Worm (Caenorhabditis elegans): ENCODE results near the gene grl-31.

grl-31 gene

ce11 chrV:3587633-3588032 is 30.1 kb upstream of the grl-31 start (continued):
- TF ChIP-seq ceh-19 (GFP tag; optimal IDR thresholded peaks at IDR 0.05) (peak; percentile 49), unc-3 (GFP tag; conservative IDR thresholded peaks at IDR 0.05) (0 out of 2 replicates have a peak, but pooled peaks have one; percentile 38), unc-3 (tag; optimal IDR thresholded peaks at IDR 0.05) (peak; percentile 55), ceh-18 (tag; optimal IDR thresholded peaks at IDR 0.05) (peak; percentile 19), mec-3 (tag; optimal IDR thresholded peaks at IDR 0.05; ENCODE audit: borderline replicate concordance) (peak; percentile 13), rnt-1 (tag; optimal IDR thresholded peaks at IDR 0.05) (no peak), hlh-30 (tag; optimal IDR thresholded peaks at IDR 0.05; ENCODE audit: insufficient read depth) (no peak), ztf-16 (tag; optimal IDR thresholded peaks at IDR 0.05) (peak; percentile 15), pha-2 (tag; optimal IDR thresholded peaks at IDR 0.05) (peak; percentile 80), ceh-14 (tag; optimal IDR thresholded peaks at IDR 0.05) (peak; percentile 9), ceh-6 (GFP tag; optimal IDR thresholded peaks at IDR 0.05) (peak; percentile 39), ceh-22 (tag; optimal IDR thresholded peaks at IDR 0.05) (no peak), nhr-232 (tag; optimal IDR thresholded peaks at IDR 0.05) (peak; percentile 56), pqm-1 (tag; optimal IDR thresholded peaks at IDR 0.05) (no peak), hlh-8 (tag; optimal IDR thresholded peaks at IDR 0.05) (no peak), fkh-6 (tag; optimal IDR thresholded peaks at IDR 0.05) (peak; percentile 33), zip-5 (tag; optimal IDR thresholded peaks at IDR 0.05) (peak; percentile 16), ceh-2 (tag; optimal IDR thresholded peaks at IDR 0.05) (peak; percentile 39), sox-2 (GFP tag; IDR thresholded peaks at IDR 0.05) (no peak; the same call in 1 of the 2 replicates), Y22D7AL.16 (tag; optimal IDR thresholded peaks at IDR 0.05) (no peak), lim-6 (tag; optimal IDR thresholded peaks at IDR 0.05) (no peak), unc-86 (tag; optimal IDR thresholded peaks at IDR 0.05) (peak; percentile 11), fax-1 (tag; optimal IDR thresholded peaks at IDR 0.05) (peak; percentile 20), elt-4 (tag; optimal IDR thresholded peaks at IDR 0.05) (no peak), sdc-2 (tag; optimal IDR thresholded peaks at IDR 0.05) (peak; percentile 19), hlh-15 (tag; optimal IDR thresholded peaks at IDR 0.05) (peak; percentile 31), ttx-3 (tag; optimal IDR thresholded peaks at IDR 0.05) (peak; percentile 64), T23F11.4 (GFP tag; optimal IDR thresholded peaks at IDR 0.05) (no peak), eyg-1 (tag; optimal IDR thresholded peaks at IDR 0.05) (no peak), ceh-24 (tag; optimal IDR thresholded peaks at IDR 0.05) (peak; percentile 0), npax-4 (tag; optimal IDR thresholded peaks at IDR 0.05) (peak; percentile 27), gmeb-2 (tag; optimal IDR thresholded peaks at IDR 0.05) (peak; percentile 40), unc-42 (tag; optimal IDR thresholded peaks at IDR 0.05) (no peak), unc-55 (GFP tag; optimal IDR thresholded peaks at IDR 0.05) (no peak), pag-3 (tag; optimal IDR thresholded peaks at IDR 0.05; ENCODE audit: borderline replicate concordance) (no peak), syd-9 (tag; optimal IDR thresholded peaks at IDR 0.05) (no peak), hlh-13 (GFP tag; optimal IDR thresholded peaks at IDR 0.05) (no peak), pat-9 (tag; optimal IDR thresholded peaks at IDR 0.05) (peak; percentile 31), pax-1 (tag; optimal IDR thresholded peaks at IDR 0.05) (no peak), che-1 (tag; optimal IDR thresholded peaks at IDR 0.05) (peak; percentile 70), dmd-4 (tag; optimal IDR thresholded peaks at IDR 0.05; ENCODE audit: borderline replicate concordance) (peak; percentile 45), ceh-48 (tag; optimal IDR thresholded peaks at IDR 0.05) (peak; percentile 34)

DNA sequence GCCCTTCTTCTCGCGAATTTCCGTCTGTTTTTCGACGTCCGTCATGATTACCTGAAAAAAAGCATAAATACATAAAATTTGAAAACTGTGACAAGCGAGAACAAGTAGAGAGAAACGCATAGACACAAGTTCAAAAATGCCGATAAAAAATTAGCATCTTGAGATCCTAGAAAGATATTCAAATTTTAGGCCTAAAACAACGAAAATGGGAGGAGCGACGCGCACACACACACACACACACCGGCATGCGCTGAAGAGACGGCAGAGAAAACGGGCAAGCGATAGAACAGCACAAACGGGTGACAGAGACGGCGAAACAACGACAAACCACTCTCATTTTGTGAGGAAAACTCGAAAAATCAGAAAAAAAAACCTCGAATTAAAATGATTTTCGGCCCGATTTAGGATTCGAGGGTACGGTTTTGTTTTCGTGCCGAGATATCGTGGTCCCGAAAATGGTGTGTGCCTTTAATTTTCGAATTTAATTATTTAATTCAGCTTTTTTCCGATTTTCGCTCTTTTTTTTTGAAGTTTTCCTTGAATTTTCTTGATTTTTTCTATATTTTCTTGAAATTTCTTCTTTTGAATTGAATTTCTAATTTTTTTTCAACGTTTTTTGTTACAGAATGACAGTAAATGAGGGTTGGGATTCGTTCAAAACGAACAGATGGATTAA is 28.6 kb upstream of the grl-31 start, which contains the start of the genes rpl-11.1 and T22F3.2:
TSS of gene rpl-11.1 (minus strand) at position 51 of the 676 bp plus-strand sequence.
TSS of gene T22F3.2 (plus strand) at position 626 of the 676 bp plus-strand sequence.
- TF ChIP-seq ceh-34 (tag; optimal IDR thresholded peaks at IDR 0.05) (no peak), ceh-22 (tag; optimal IDR thresholded peaks at IDR 0.05) (no peak), eyg-1 (tag; optimal IDR thresholded peaks at IDR 0.05) (no peak), pat-9 (tag; optimal IDR thresholded peaks at IDR 0.05) (no peak), nfya-1 (tag; optimal IDR thresholded peaks at IDR 0.05) (peak; percentile 14), ceh-9 (tag; optimal IDR thresholded peaks at IDR 0.05) (no peak), syd-9 (tag; optimal IDR thresholded peaks at IDR 0.05) (no peak)
